Worm (Caenorhabditis elegans) whole organism, L3 larva: ENCODE data around the gene K08D8.3.

Source experiments
- R02D3.7 ChIP-seq: fragments of 150-350 bp; optimal IDR thresholded peaks from 2 replicates; lab custom pipeline; 2014; ENCODE audit warnings: missing biosample characterization, missing genetic modification characterization
- ZK546.5 ChIP-seq: sonication (generic microtip); optimal IDR thresholded peaks from 2 replicates; lab custom pipeline; 2017; ENCODE audit warnings: missing biosample characterization, missing genetic modification characterization
- aly-2 ChIP-seq: fragments of 150-350 bp; optimal IDR thresholded peaks from 2 replicates; lab custom pipeline; 2014; ENCODE audit warnings: missing biosample characterization, missing genetic modification characterization
- ama-1 ChIP-seq: fragments of 150-350 bp; optimal IDR thresholded peaks from 2 replicates; lab custom pipeline; 2018
- ceh-28 ChIP-seq: fragments of 150-350 bp; optimal IDR thresholded peaks from 2 replicates; lab custom pipeline; 2014; ENCODE audit warnings: missing biosample characterization, missing genetic modification reagents, missing genetic modification characterization
- egl-27 ChIP-seq: sonication (generic microtip); optimal IDR thresholded peaks from 4 replicates; lab custom pipeline; 2017; ENCODE audit warnings: missing biosample characterization, missing genetic modification reagents, missing genetic modification characterization
- egl-5 ChIP-seq: fragments of 150-350 bp; optimal IDR thresholded peaks from 2 replicates; lab custom pipeline; 2017; ENCODE audit warnings: missing biosample characterization, missing genetic modification reagents, missing genetic modification characterization, inconsistent platforms
- elt-2 ChIP-seq: sonication (generic microtip); optimal IDR thresholded peaks from 2 replicates; lab custom pipeline; 2016; ENCODE audit warnings: missing genetic modification reagents, mild to moderate bottlenecking, missing genetic modification characterization, missing compliant biosample characterization
- elt-3 ChIP-seq, 3 experiments: fragments of 150-350 bp in 1 of 3; sonication (generic microtip) in 2 of 3; optimal IDR thresholded peaks; 2 replicates in 2 of 3; 4 replicates in 1 of 3; lab custom pipeline; 2014 to 2017; ENCODE audit warnings: missing biosample characterization in 3 of 3, missing genetic modification characterization in 3 of 3
- eor-1 ChIP-seq, 2 experiments: fragments of 150-350 bp; optimal IDR thresholded peaks; 2 replicates each; lab custom pipeline; 2014 to 2018; ENCODE audit warnings: missing biosample characterization in 2 of 2, missing genetic modification characterization in 2 of 2
- fkh-10 ChIP-seq: sonication (generic microtip); optimal IDR thresholded peaks from 2 replicates; lab custom pipeline; 2017; ENCODE audit warnings: missing biosample characterization, missing genetic modification reagents, missing genetic modification characterization
- fkh-2 ChIP-seq: fragments of 150-350 bp; optimal IDR thresholded peaks from 2 replicates; lab custom pipeline; 2014; ENCODE audit warnings: missing biosample characterization, missing genetic modification reagents, missing genetic modification characterization
- fos-1 ChIP-seq: fragments of 150-350 bp; optimal IDR thresholded peaks from 2 replicates; lab custom pipeline; 2014; ENCODE audit warnings: missing biosample characterization, missing genetic modification characterization
- hmg-11 ChIP-seq: sonication (generic microtip); optimal IDR thresholded peaks from 2 replicates; lab custom pipeline; 2016; ENCODE audit warnings: missing genetic modification characterization, missing compliant biosample characterization
- jun-1 ChIP-seq: fragments of 150-350 bp; optimal IDR thresholded peaks from 2 replicates; lab custom pipeline; 2014; ENCODE audit warnings: missing biosample characterization, missing genetic modification reagents, missing genetic modification characterization
- lin-15B ChIP-seq: fragments of 150-350 bp; optimal IDR thresholded peaks from 2 replicates; lab custom pipeline; 2014; ENCODE audit warnings: missing biosample characterization, missing genetic modification characterization
- lin-39 ChIP-seq: fragments of 150-350 bp; optimal IDR thresholded peaks from 2 replicates; lab custom pipeline; 2018; ENCODE audit warnings: missing biosample characterization, missing genetic modification reagents, missing genetic modification characterization
- nfya-1 ChIP-seq: sonication (generic microtip); optimal IDR thresholded peaks from 2 replicates; lab custom pipeline; 2017; ENCODE audit warnings: missing genetic modification characterization, mild to moderate bottlenecking, missing compliant biosample characterization, antibody characterized with exemption, moderate library complexity; ENCODE audit not compliant: insufficient read depth
- nhr-11 ChIP-seq: fragments of 150-350 bp; optimal IDR thresholded peaks from 2 replicates; lab custom pipeline; 2014; ENCODE audit warnings: missing biosample characterization, missing genetic modification characterization
- nhr-12 ChIP-seq: fragments of 150-350 bp; optimal IDR thresholded peaks from 2 replicates; lab custom pipeline; 2014; ENCODE audit warnings: missing biosample characterization, missing genetic modification characterization
- nhr-25 ChIP-seq: sonication (generic microtip); optimal IDR thresholded peaks from 2 replicates; lab custom pipeline; 2017; ENCODE audit warnings: missing biosample characterization, missing genetic modification characterization
- nhr-67 ChIP-seq: fragments of 150-350 bp; optimal IDR thresholded peaks from 2 replicates; lab custom pipeline; 2014; ENCODE audit warnings: missing biosample characterization, missing genetic modification characterization
- nhr-76 ChIP-seq: fragments of 150-350 bp; sonication (generic microtip); optimal IDR thresholded peaks from 5 replicates; lab custom pipeline; 2014; ENCODE audit warnings: missing biosample characterization, missing genetic modification characterization
- nhr-77 ChIP-seq: fragments of 150-350 bp; optimal IDR thresholded peaks from 2 replicates; lab custom pipeline; 2014; ENCODE audit warnings: missing biosample characterization, missing genetic modification characterization
- pha-4 ChIP-seq: fragments of 150-350 bp; optimal IDR thresholded peaks from 2 replicates; lab custom pipeline; 2014; ENCODE audit warnings: missing biosample characterization, missing genetic modification reagents, missing genetic modification characterization
- pqm-1 ChIP-seq: fragments of 150-350 bp; optimal IDR thresholded peaks from 2 replicates; lab custom pipeline; 2017; ENCODE audit warnings: missing biosample characterization, missing genetic modification characterization, inconsistent platforms
- sea-2 ChIP-seq: fragments of 150-350 bp; sonication (generic microtip); optimal IDR thresholded peaks from 4 replicates; lab custom pipeline; 2014; ENCODE audit warnings: missing biosample characterization, missing genetic modification reagents, missing genetic modification characterization
- skn-1 ChIP-seq: fragments of 150-350 bp; optimal IDR thresholded peaks from 2 replicates; lab custom pipeline; 2014; ENCODE audit warnings: missing biosample characterization, missing genetic modification characterization
- unc-39 ChIP-seq: sonication (generic microtip); optimal IDR thresholded peaks from 4 replicates; lab custom pipeline; 2017; ENCODE audit warnings: missing biosample characterization, missing genetic modification characterization
- zag-1 ChIP-seq: fragments of 150-350 bp; optimal IDR thresholded peaks from 2 replicates; lab custom pipeline; 2014; ENCODE audit warnings: missing biosample characterization, missing genetic modification characterization
- ztf-4 ChIP-seq: fragments of 150-350 bp; optimal IDR thresholded peaks from 2 replicates; lab custom pipeline; 2014; ENCODE audit warnings: missing biosample characterization, missing genetic modification characterization

The K08D8.3 gene

ce11 chrIV:12914532-12915019 is 8.1 kb upstream of the K08D8.3 start, which contains the start of gene irg-6:
TSS of gene irg-6 (minus strand) at chrIV:12914969.
- TF ChIP-seq nhr-77 = no peak
- no peak for TF ChIP-seq nhr-67 (tag; lab: Kevin White, UChicago)
- no peak for TF ChIP-seq aly-2 (tag; lab: Kevin White, UChicago)
- no peak for TF ChIP-seq eor-1 (tag; optimal IDR thresholded peaks at IDR 0.05; lab: Kevin White, UChicago)
- no peak for TF ChIP-seq skn-1 (tag; lab: Kevin White, UChicago)
- no peak for TF ChIP-seq ZK546.5 (tag; lab: Kevin White, UChicago)
- no peak for TF ChIP-seq nhr-76
- no peak for TF ChIP-seq nhr-12 (tag; lab: Kevin White, UChicago)
- no peak for TF ChIP-seq nhr-25 (tag; lab: Kevin White, UChicago)

DNA sequence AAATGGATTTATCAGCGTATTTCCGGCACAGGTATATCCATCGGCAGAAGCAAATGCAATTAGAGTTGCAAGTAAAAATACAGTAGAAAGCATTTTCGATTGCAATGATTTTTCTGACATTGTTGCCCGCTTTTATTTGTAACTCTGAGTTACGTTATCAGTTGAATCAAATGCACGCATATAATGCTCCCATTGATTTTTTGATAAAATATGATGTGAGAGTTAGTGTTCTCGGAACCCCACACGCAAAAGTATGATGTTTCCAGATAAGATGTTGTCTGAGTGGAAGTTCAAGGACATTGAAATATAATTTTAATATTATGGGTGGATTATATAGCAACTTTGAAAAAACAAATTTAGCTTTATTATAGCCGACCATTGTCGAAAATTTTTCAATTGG is 5.5 kb upstream of the K08D8.3 start, which contains the start of gene K08D8.5:
TSS of gene K08D8.5 (minus strand) at position 140 of the 400 bp plus-strand sequence.
- TF ChIP-seq nhr-67 (tag; lab: Kevin White, UChicago) (no peak), pqm-1 (tag; lab: Kevin White, UChicago) (peak; percentile 51), elt-2 (peak; percentile 72)
- TF ChIP-seq, all 47 proteins: peak for 2

ce11 chrIV:12909871-12910270 is 3.4 kb upstream of the K08D8.3 start, which contains the start of gene K08D8.4:
TSS of gene K08D8.4 (minus strand) at chrIV:12909998.
- TF ChIP-seq hmg-11 = no peak
- TF ChIP-seq pha-4 (tag; lab: Kevin White, UChicago) = no peak
- TF ChIP-seq elt-2 = peak; percentile 78
- peak; percentile 73 for TF ChIP-seq pqm-1 (tag; lab: Kevin White, UChicago)
- no peak for TF ChIP-seq jun-1 (tag; lab: Kevin White, UChicago)

- TF ChIP-seq elt-3 (tag; optimal IDR thresholded peaks at IDR 0.05; lab: Kevin White, UChicago) (no peak), elt-2 (peak; percentile 64)
These were observed 2.8 kb downstream of the K08D8.3 start for ce11 chrIV:12903687-12904086.

DNA sequence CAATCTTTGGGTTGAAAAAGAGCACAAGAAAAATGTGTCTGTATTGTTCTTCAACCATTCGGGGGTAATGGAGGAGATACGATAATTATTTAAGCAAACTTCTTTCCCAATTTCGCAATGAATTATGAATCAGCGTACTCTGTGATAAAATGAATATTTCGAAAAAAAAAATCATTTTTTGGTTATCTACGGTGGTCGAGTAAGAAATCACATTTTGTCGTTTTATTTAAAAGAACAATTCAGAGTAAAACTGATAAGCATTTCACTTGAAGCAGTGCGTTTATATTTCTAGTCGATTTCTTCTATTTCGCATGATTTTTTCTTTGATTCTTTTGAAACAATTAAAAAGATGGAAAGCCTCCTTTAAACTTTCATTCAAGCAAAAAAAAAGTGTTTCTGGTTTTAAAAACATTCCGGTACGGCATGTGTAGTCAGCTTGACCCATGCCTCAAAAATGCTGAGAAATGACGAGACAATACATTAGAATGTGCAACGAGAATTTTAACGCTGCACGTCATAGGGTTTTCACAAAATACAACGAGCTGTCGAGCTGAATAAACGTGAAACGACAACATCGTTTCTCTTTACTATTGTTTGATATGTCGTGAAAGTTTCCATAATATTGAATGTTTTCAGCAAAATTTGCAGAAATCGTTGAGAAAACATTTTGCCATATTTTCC is 3.9 kb downstream of the K08D8.3 start, which contains the start of gene K08D8.2:
TSS of gene K08D8.2 (plus strand) at position 631 of the 681 bp plus-strand sequence.
- TF ChIP-seq ama-1 (lab: Kevin White, UChicago) (no peak), elt-2 (peak; percentile 61)

DNA sequence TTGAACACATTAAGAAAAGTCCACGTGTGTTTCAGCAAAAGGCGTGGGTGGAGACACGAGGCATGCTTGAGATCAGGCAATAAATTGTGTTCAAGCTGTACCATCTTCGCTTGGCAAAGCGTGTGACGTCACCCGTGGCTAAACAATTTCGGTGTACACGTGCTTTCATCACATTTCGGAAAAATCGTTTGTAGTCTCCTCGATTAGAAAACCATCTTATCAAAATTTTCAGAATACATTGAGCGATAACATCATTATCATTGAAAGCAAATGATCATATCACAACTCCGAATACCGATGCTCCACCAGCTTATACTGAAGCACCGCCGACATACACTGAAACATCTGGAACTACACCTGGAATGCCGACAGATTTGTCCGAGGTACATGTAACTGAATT is 4.9 kb downstream of the K08D8.3 start:
- TF ChIP-seq pqm-1 (tag; lab: Kevin White, UChicago) (peak; percentile 51), nhr-11 (no peak), nhr-67 (tag; lab: Kevin White, UChicago) (no peak), nfya-1 (tag; lab: Kevin White, UChicago) (no peak), egl-27 (tag; lab: Kevin White, UChicago) (no peak), jun-1 (tag; lab: Kevin White, UChicago) (peak; percentile 50), fkh-2 (tag; lab: Kevin White, UChicago) (no peak), ceh-28 (no peak), elt-2 (peak; percentile 86), sea-2 (GFP tag; lab: Kevin White, UChicago) (no peak)

DNA sequence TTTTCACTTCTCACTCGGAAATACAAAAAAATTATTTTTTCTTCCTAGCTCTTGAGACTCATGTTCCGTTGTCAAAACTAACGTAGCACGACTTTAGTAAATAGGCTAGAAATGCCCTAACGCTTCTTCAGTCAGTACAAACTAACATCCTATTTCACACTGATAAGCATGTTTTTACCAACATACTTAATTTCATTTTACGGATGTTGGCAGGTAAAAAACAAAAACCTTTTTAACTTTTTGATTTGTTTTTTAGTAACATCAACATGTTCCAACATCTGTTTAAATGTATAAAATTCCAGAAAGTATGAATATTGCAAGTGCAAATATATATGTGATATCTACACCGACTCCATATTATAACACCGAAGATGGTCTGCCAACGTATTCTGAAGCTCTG is 6.2 kb downstream of the K08D8.3 start, which contains the start of gene K08D8.10:
TSS of gene K08D8.10 (plus strand) at position 301 of the 400 bp plus-strand sequence.
- no peak for TF ChIP-seq egl-27 (tag; lab: Kevin White, UChicago)
- TF ChIP-seq nhr-76 = no peak
- no peak for TF ChIP-seq elt-3 (tag; optimal IDR thresholded peaks at IDR 0.05; lab: Kevin White, UChicago)
- TF ChIP-seq fos-1 = no peak
- no peak for TF ChIP-seq fkh-2 (tag; lab: Kevin White, UChicago)
- TF ChIP-seq zag-1 = no peak
- TF ChIP-seq nhr-77 = no peak
- TF ChIP-seq egl-5 (tag; lab: Kevin White, UChicago) = no peak
- TF ChIP-seq R02D3.7 (tag; lab: Kevin White, UChicago) = no peak
- no peak for TF ChIP-seq pha-4 (tag; lab: Kevin White, UChicago)
- no peak for TF ChIP-seq fkh-10 (GFP tag; lab: Kevin White, UChicago)
- TF ChIP-seq unc-39 (tag; lab: Kevin White, UChicago) = no peak
- no peak for TF ChIP-seq nhr-67 (tag; lab: Kevin White, UChicago)
- no peak for TF ChIP-seq ztf-4 (tag; lab: Kevin White, UChicago)
- no peak for TF ChIP-seq lin-15B
- no peak for TF ChIP-seq nhr-25 (tag; lab: Kevin White, UChicago)
- no peak for TF ChIP-seq lin-39
